Fruit fly (Drosophila melanogaster): ENCODE results near the gene Acam.

dm6 chr3R:25830814-25831213, 19.1 kb downstream of the Acam start, which contains the start of gene Mst57Db:
- TF ChIP-seq CG17802 (tag; optimal IDR thresholded peaks at IDR 0.05) = no peak
- no peak for TF ChIP-seq CG13123 (GFP tag; optimal IDR thresholded peaks at IDR 0.05)
- TF ChIP-seq run (tag; optimal IDR thresholded peaks at IDR 0.05) = no peak
- no peak for TF ChIP-seq scrt (GFP tag; optimal IDR thresholded peaks at IDR 0.05)
- TF ChIP-seq Sox100B (GFP tag; optimal IDR thresholded peaks at IDR 0.05) = no peak
- TF ChIP-seq CG43689 (GFP tag; IDR thresholded peaks at IDR 0.05) = no peak
- no peak for TF ChIP-seq lab (GFP tag; optimal IDR thresholded peaks at IDR 0.05)

Measured in whole organism, embryonic.